Worm (Caenorhabditis elegans): Measurements from ENCODE around the gene Y57G11C.14.

ce11 chrIV:14771325-14771724 lies 27.8 kb upstream of the Y57G11C.14 start, which contains the start of gene degl-1:
- TF ChIP-seq unc-130 (tag; optimal IDR thresholded peaks at IDR 0.05) (no peak), alr-1 (tag; optimal IDR thresholded peaks at IDR 0.05; ENCODE audit: borderline replicate concordance) (no peak), lsy-2 (tag; optimal IDR thresholded peaks at IDR 0.05) (no peak), sup-37 (GFP tag; optimal IDR thresholded peaks at IDR 0.05) (no peak), lin-35 (GFP tag; optimal IDR thresholded peaks at IDR 0.05) (no peak), skn-1 (tag; optimal IDR thresholded peaks at IDR 0.05) (no peak), nhr-76 (tag; optimal IDR thresholded peaks at IDR 0.05) (no peak), ceh-82 (tag; optimal IDR thresholded peaks at IDR 0.05) (no peak)
